Worm (Caenorhabditis elegans): ENCODE results near the gene ugt-44.

DNA sequence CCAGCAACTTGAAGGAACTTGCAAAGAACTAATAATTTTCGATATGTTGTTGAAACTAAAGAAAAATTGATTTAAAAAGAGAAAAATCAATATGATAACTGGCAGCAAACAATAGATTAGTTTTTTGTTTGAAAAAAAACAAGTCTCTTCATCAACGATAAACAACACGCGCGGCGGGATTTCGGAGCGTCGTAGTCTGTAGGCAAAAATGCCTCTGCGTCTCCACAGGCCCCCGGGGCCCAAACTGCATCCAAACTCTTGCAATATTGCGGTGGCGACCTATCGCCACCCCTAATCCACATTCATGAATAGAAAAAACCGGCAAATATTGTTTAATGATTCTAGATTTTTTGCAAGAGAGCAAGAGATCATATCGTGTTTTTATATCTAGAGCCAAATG lies 44.4 kb upstream of the ugt-44 start:
- TF ChIP-seq ztf-3 (GFP tag; optimal IDR thresholded peaks at IDR 0.05): no peak
- no peak for TF ChIP-seq ama-1 (optimal IDR thresholded peaks at IDR 0.05)
- no peak for TF ChIP-seq ama-1 (GFP tag; optimal IDR thresholded peaks at IDR 0.05)
- TF ChIP-seq nfya-1 (tag; optimal IDR thresholded peaks at IDR 0.05; ENCODE audit: borderline replicate concordance, insufficient read depth): no peak
- no peak for TF ChIP-seq efl-1 (GFP tag; optimal IDR thresholded peaks at IDR 0.05)
- TF ChIP-seq mcd-1 (GFP tag; IDR thresholded peaks at IDR 0.05): no peak
- no peak for TF ChIP-seq ceh-91 (GFP tag; IDR thresholded peaks at IDR 0.05)
- TF ChIP-seq F10E7.11 (tag; optimal IDR thresholded peaks at IDR 0.05): no peak
- TF ChIP-seq him-1 (tag; optimal IDR thresholded peaks at IDR 0.05): no peak
- no peak for TF ChIP-seq nhr-120 (GFP tag; IDR thresholded peaks at IDR 0.05)
- no peak for TF ChIP-seq rcor-1 (GFP tag; IDR thresholded peaks at IDR 0.05)
- no peak for TF ChIP-seq lin-35 (GFP tag; optimal IDR thresholded peaks at IDR 0.05)
- no peak for TF ChIP-seq lin-40 (tag; optimal IDR thresholded peaks at IDR 0.05)

Data from whole organism, young adult.